Fruit fly (Drosophila melanogaster): ENCODE measurements around the gene IP3K2.

IP3K2 gene

DNA sequence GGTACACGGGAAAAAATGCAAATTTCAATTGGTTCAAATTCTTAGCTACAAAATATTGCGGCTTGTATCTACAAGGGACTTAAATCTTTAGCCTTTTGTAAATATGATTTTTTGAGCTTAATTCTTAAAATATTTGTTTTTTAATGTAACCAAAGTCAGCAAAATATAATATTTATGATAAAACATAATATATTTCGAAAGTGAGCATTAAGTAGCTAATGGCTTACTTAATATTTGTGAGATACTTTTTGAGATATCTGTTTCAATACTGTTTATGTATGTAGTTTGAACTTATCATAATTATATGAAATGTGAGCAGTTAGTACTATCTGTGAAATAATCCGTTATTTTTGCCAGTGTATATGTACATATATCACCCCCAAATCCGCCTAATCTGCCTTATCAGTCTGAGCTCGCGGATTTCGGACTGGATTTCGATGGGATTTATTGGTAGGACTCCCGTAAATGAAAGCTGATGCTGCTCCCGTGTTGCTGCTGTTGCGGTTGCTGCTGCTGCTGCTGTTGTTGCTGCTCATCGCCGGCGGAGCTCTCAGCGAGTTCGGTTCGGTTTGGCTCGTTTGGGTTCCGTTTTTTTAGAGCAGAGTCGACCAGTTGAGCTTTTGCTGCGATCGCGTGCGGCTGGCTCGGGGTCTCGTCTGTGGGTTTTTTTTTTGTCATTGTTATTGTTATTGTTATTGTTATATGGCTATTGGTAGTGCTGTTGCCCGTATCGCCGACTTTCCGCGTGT is 17.4 kb downstream of the IP3K2 start (continued):
- no peak for TF ChIP-seq slp2 (GFP tag; optimal IDR thresholded peaks at IDR 0.05)
- TF ChIP-seq Sry-β (GFP tag; optimal IDR thresholded peaks at IDR 0.05), result no peak
- peak; percentile 53 for TF ChIP-seq CG9437 (GFP tag; optimal IDR thresholded peaks at IDR 0.05)
- peak; percentile 25 for TF ChIP-seq unpg (GFP tag; optimal IDR thresholded peaks at IDR 0.05)
- no peak for TF ChIP-seq ranshi (GFP tag; IDR thresholded peaks at IDR 0.05)
- no peak for TF ChIP-seq CG11695 (GFP tag; IDR thresholded peaks at IDR 0.05)
- no peak for TF ChIP-seq jumu (GFP tag; optimal IDR thresholded peaks at IDR 0.05)
- TF ChIP-seq sens (GFP tag), result peak; percentile 58
- TF ChIP-seq gem (tag; optimal IDR thresholded peaks at IDR 0.05), result peak; percentile 67
- TF ChIP-seq CG8290 (GFP tag; optimal IDR thresholded peaks at IDR 0.05), result no peak
- TF ChIP-seq CG8290 (tag; optimal IDR thresholded peaks at IDR 0.05), result peak in 1 of 2 experiments; percentile 12

- TF ChIP-seq cwo (GFP tag; optimal IDR thresholded peaks at IDR 0.05) (peak; percentile 62), CG18599 (GFP tag; optimal IDR thresholded peaks at IDR 0.05) (peak; percentile 45), amos (GFP tag; IDR thresholded peaks at IDR 0.05; ENCODE audit: partially characterized antibody) (no peak), CG4820 (GFP tag; optimal IDR thresholded peaks at IDR 0.05) (no peak), CG1832 (GFP tag; optimal IDR thresholded peaks at IDR 0.05) (peak; percentile 69), Trl (optimal IDR thresholded peaks at IDR 0.05) (peak; percentile 44 to 77), Trl (GFP tag; optimal IDR thresholded peaks at IDR 0.05) (no peak), PHDP (tag; optimal IDR thresholded peaks at IDR 0.05) (peak; percentile 0), tin (GFP tag; optimal IDR thresholded peaks at IDR 0.05) (no peak), lab (GFP tag; optimal IDR thresholded peaks at IDR 0.05) (peak; percentile 70), CG8290 (GFP tag; optimal IDR thresholded peaks at IDR 0.05) (no peak), CG8290 (tag; optimal IDR thresholded peaks at IDR 0.05) (peak in 1 of 2 experiments; percentile 29), ftz-f1 (GFP tag; optimal IDR thresholded peaks at IDR 0.05) (no peak), schlank (tag; optimal IDR thresholded peaks at IDR 0.05) (peak; percentile 59), Lhr (GFP tag; optimal IDR thresholded peaks at IDR 0.05) (no peak), kah (GFP tag; optimal IDR thresholded peaks at IDR 0.05) (no peak), CG15011 (GFP tag; optimal IDR thresholded peaks at IDR 0.05) (no peak), CG16779 (GFP tag; IDR thresholded peaks at IDR 0.05) (0 out of 2 replicates have a peak, but pooled peaks have one; percentile 14), kni (GFP tag; optimal IDR thresholded peaks at IDR 0.05) (no peak), Optix (GFP tag; IDR thresholded peaks at IDR 0.05) (peak; percentile 10; the same call in 1 of the 3 replicates), CG11504 (tag; optimal IDR thresholded peaks at IDR 0.05) (peak; percentile 20), Dbx (GFP tag; IDR thresholded peaks at IDR 0.05) (peak; percentile 33; the same call in 1 of the 3 replicates), fru (optimal IDR thresholded peaks at IDR 0.05) (no peak), CG3838 (GFP tag; optimal IDR thresholded peaks at IDR 0.05) (no peak), CG4328 (GFP tag; optimal IDR thresholded peaks at IDR 0.05) (peak; percentile 2), CG2889 (GFP tag; IDR thresholded peaks at IDR 0.05) (no peak), salm (tag; optimal IDR thresholded peaks at IDR 0.05) (no peak), CG30431 (GFP tag; optimal IDR thresholded peaks at IDR 0.05) (no peak), CG7928 (GFP tag; optimal IDR thresholded peaks at IDR 0.05) (no peak), CG10321 (GFP tag; IDR thresholded peaks at IDR 0.05) (peak; percentile 48; the same call in 1 of the 2 replicates), Side (GFP tag; optimal IDR thresholded peaks at IDR 0.05) (no peak), BEAF-32 (GFP tag; optimal IDR thresholded peaks at IDR 0.05) (no peak), HHEX (GFP tag; optimal IDR thresholded peaks at IDR 0.05) (peak; percentile 26), Pdp1 (GFP tag; optimal IDR thresholded peaks at IDR 0.05) (no peak), Myb (GFP tag; optimal IDR thresholded peaks at IDR 0.05) (no peak), abd-A (tag; optimal IDR thresholded peaks at IDR 0.05) (peak; percentile 25), sd (tag; optimal IDR thresholded peaks at IDR 0.05) (peak; percentile 17), pho (GFP tag; optimal IDR thresholded peaks at IDR 0.05) (no peak), CG13296 (GFP tag; optimal IDR thresholded peaks at IDR 0.05) (peak; percentile 33), BtbVII (GFP tag; optimal IDR thresholded peaks at IDR 0.05) (peak; percentile 58)
These were observed 19.0 kb downstream of the IP3K2 start for dm6 chrX:13322405-13322804.

All from whole organism, embryonic.